Worm (Caenorhabditis elegans) whole organism, L3 larva: ENCODE results near the gene Y54G2A.12.

Experiments used
- aly-2 ChIP-seq: fragments of 150-350 bp; optimal IDR thresholded peaks from 2 replicates; lab custom pipeline; 2014; ENCODE audit warnings: missing biosample characterization, missing genetic modification characterization
- ama-1 ChIP-seq: fragments of 150-350 bp; optimal IDR thresholded peaks from 2 replicates; lab custom pipeline; 2018
- ceh-16 ChIP-seq: sonication (generic microtip); optimal IDR thresholded peaks from 2 replicates; lab custom pipeline; 2017; ENCODE audit warnings: missing biosample characterization, missing genetic modification characterization
- daf-12 ChIP-seq: fragments of 150-350 bp; optimal IDR thresholded peaks from 2 replicates; lab custom pipeline; 2014; ENCODE audit warnings: missing biosample characterization, missing genetic modification reagents, missing genetic modification characterization
- egl-27 ChIP-seq: sonication (generic microtip); optimal IDR thresholded peaks from 4 replicates; lab custom pipeline; 2017; ENCODE audit warnings: missing biosample characterization, missing genetic modification reagents, missing genetic modification characterization
- elt-1 ChIP-seq: fragments of 150-350 bp; optimal IDR thresholded peaks from 2 replicates; lab custom pipeline; 2014; ENCODE audit warnings: missing biosample characterization, missing genetic modification characterization
- fkh-10 ChIP-seq: sonication (generic microtip); optimal IDR thresholded peaks from 2 replicates; lab custom pipeline; 2017; ENCODE audit warnings: missing biosample characterization, missing genetic modification reagents, missing genetic modification characterization
- fkh-2 ChIP-seq: fragments of 150-350 bp; optimal IDR thresholded peaks from 2 replicates; lab custom pipeline; 2014; ENCODE audit warnings: missing biosample characterization, missing genetic modification reagents, missing genetic modification characterization
- fos-1 ChIP-seq: fragments of 150-350 bp; optimal IDR thresholded peaks from 2 replicates; lab custom pipeline; 2014; ENCODE audit warnings: missing biosample characterization, missing genetic modification characterization
- hmg-11 ChIP-seq: sonication (generic microtip); optimal IDR thresholded peaks from 2 replicates; lab custom pipeline; 2016; ENCODE audit warnings: missing genetic modification characterization, missing compliant biosample characterization
- lin-39 ChIP-seq: fragments of 150-350 bp; optimal IDR thresholded peaks from 2 replicates; lab custom pipeline; 2018; ENCODE audit warnings: missing biosample characterization, missing genetic modification reagents, missing genetic modification characterization
- lsy-12 ChIP-seq: sonication (generic microtip); optimal IDR thresholded peaks from 2 replicates; lab custom pipeline; 2016; ENCODE audit warnings: mild to moderate bottlenecking, missing genetic modification characterization, missing compliant biosample characterization
- mml-1 ChIP-seq: fragments of 150-350 bp; sonication (generic microtip); optimal IDR thresholded peaks from 3 replicates; lab custom pipeline; 2014; ENCODE audit warnings: missing biosample characterization, missing genetic modification characterization
- nhr-12 ChIP-seq: fragments of 150-350 bp; optimal IDR thresholded peaks from 2 replicates; lab custom pipeline; 2014; ENCODE audit warnings: missing biosample characterization, missing genetic modification characterization
- nhr-23 ChIP-seq: fragments of 150-350 bp; optimal IDR thresholded peaks from 2 replicates; lab custom pipeline; 2014; ENCODE audit warnings: missing biosample characterization, missing genetic modification reagents, missing genetic modification characterization
- nhr-237 ChIP-seq: fragments of 150-350 bp; optimal IDR thresholded peaks from 2 replicates; lab custom pipeline; 2014; ENCODE audit warnings: missing biosample characterization, missing genetic modification characterization
- nhr-25 ChIP-seq: sonication (generic microtip); optimal IDR thresholded peaks from 2 replicates; lab custom pipeline; 2017; ENCODE audit warnings: missing biosample characterization, missing genetic modification characterization
- nhr-28 ChIP-seq: fragments of 150-350 bp; optimal IDR thresholded peaks from 2 replicates; lab custom pipeline; 2014; ENCODE audit warnings: missing biosample characterization, missing genetic modification characterization
- nhr-43 ChIP-seq: sonication (generic microtip); optimal IDR thresholded peaks from 2 replicates; lab custom pipeline; 2016; ENCODE audit warnings: mild to moderate bottlenecking, missing genetic modification characterization, missing compliant biosample characterization; ENCODE audit not compliant: poor library complexity, severe bottlenecking
- pha-4 ChIP-seq: fragments of 150-350 bp; optimal IDR thresholded peaks from 2 replicates; lab custom pipeline; 2014; ENCODE audit warnings: missing biosample characterization, missing genetic modification reagents, missing genetic modification characterization
- sea-2 ChIP-seq: fragments of 150-350 bp; sonication (generic microtip); optimal IDR thresholded peaks from 4 replicates; lab custom pipeline; 2014; ENCODE audit warnings: missing biosample characterization, missing genetic modification reagents, missing genetic modification characterization
- snpc-4 ChIP-seq: fragments of 150-350 bp; optimal IDR thresholded peaks from 2 replicates; lab custom pipeline; 2014; ENCODE audit warnings: missing biosample characterization, missing genetic modification characterization
- tbx-2 ChIP-seq: sonication (generic microtip); optimal IDR thresholded peaks from 2 replicates; lab custom pipeline; 2016; ENCODE audit warnings: mild to moderate bottlenecking, missing genetic modification characterization, missing compliant biosample characterization
- unc-39 ChIP-seq: sonication (generic microtip); optimal IDR thresholded peaks from 4 replicates; lab custom pipeline; 2017; ENCODE audit warnings: missing biosample characterization, missing genetic modification characterization
- unc-62 ChIP-seq: fragments of 150-350 bp; sonication (generic microtip); optimal IDR thresholded peaks from 4 replicates; lab custom pipeline; 2014; ENCODE audit warnings: missing biosample characterization, missing genetic modification reagents, missing genetic modification characterization
- zag-1 ChIP-seq: fragments of 150-350 bp; optimal IDR thresholded peaks from 2 replicates; lab custom pipeline; 2014; ENCODE audit warnings: missing biosample characterization, missing genetic modification characterization
- ztf-4 ChIP-seq: fragments of 150-350 bp; optimal IDR thresholded peaks from 2 replicates; lab custom pipeline; 2014; ENCODE audit warnings: missing biosample characterization, missing genetic modification characterization

The Y54G2A.12 gene

ce11 chrIV:2782793-2783540 lies at the start of gene Y54G2A.12:
Gene Y54G2A.12 (minus strand): TSS chrIV:2782843.
- TF ChIP-seq aly-2 (no peak), nhr-12 (tag; lab: Kevin White, UChicago) (no peak)

DNA sequence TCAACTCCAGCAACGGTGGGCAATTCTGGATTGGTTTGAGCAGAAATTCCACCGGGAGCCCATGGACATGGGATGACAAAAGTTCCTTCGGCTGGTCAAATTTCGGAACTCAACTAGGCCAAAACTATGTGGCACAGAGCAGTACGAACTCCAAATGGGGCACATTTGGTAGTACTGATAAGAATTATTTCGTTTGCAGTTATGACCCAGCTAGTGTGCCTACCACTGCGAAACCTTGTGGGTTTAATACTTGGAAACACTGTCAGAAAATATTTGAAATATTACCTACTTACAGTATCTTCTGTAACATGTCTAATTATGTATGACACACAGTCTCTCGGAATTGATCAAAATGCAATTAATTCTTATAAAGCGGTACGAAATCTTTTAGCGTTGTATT lies 43.7 kb upstream of the Y54G2A.12 start:
- TF ChIP-seq unc-39 (tag; lab: Kevin White, UChicago) (no peak), tbx-2 (tag; lab: Kevin White, UChicago) (no peak), lin-39 (tag; lab: Kevin White, UChicago) (no peak), elt-1 (tag; lab: Kevin White, UChicago) (no peak), aly-2 (no peak), zag-1 (no peak), ceh-16 (tag; lab: Kevin White, UChicago) (no peak), nhr-237 (tag; lab: Kevin White, UChicago) (no peak), fkh-2 (tag; lab: Kevin White, UChicago) (no peak), hmg-11 (tag; lab: Kevin White, UChicago) (no peak), nhr-23 (tag; lab: Kevin White, UChicago) (no peak)
- TF ChIP-seq, all 47 proteins: peak for 0

ce11 chrIV:2825460-2826103 lies 42.9 kb upstream of the Y54G2A.12 start:
- no peak for TF ChIP-seq nhr-43
- peak; percentile 53 for TF ChIP-seq lsy-12 (tag; lab: Kevin White, UChicago)
- TF ChIP-seq snpc-4 (tag; lab: Kevin White, UChicago) = peak; percentile 24

DNA sequence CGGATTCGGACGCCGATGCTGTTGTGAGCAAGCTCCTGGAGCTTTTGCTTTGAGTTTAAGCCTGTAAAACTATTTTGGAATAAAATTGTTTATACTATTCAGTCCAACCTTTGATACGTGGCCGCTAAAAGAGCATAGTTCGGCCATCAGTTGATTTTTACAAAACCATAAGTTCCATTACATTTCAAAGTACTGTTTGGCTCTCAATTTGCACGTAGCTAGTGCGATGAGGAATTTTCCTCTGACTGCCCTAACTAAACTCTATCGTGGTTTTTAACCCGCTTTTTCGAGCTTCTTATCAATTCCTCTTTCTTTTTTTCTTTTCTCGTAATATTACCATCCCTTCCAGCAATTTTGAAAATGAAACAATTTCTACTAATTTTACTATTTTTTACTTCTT lies 40.8 kb upstream of the Y54G2A.12 start, which contains the start of gene clec-80:
Gene clec-80, plus strand, starts transcription at position 301 of the 400 bp plus-strand sequence.
- no peak for TF ChIP-seq nhr-25 (tag; lab: Kevin White, UChicago)

DNA sequence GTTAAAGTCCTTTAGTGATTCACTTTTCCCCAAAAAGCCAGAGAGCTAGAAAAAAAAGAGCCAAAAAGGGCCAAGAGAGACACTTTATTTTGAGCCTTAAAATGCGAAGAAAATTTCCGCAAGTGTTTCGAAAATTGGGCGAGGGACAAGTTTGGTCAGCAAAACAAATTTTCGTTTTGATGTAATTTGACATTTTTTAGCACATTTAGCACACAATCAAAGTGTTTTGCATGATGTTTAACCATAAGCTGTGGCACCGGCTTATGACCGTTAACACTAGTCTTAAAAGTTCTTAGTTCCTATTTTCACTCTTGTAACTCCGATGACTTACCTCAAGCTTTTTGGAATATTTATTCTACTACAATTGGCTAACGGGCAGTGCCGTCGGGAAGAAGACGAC lies 37.8 kb upstream of the Y54G2A.12 start, which contains the start of gene Y54G2A.37:
Gene Y54G2A.37, plus strand, starts transcription at position 301 of the 400 bp plus-strand sequence.
- TF ChIP-seq mml-1 (tag; lab: Kevin White, UChicago) (no peak), fkh-10 (no peak), daf-12 (tag; lab: Kevin White, UChicago) (no peak), zag-1 (no peak), ztf-4 (tag; lab: Kevin White, UChicago) (no peak), unc-62 (GFP tag; lab: Kevin White, UChicago) (no peak), egl-27 (tag; lab: Kevin White, UChicago) (no peak), sea-2 (GFP tag; lab: Kevin White, UChicago) (no peak)
- TF ChIP-seq, all 47 proteins: peak for 0

- no peak for TF ChIP-seq tbx-2 (tag; lab: Kevin White, UChicago)
These were observed 37.0 kb upstream of the Y54G2A.12 start, which contains the start of gene Y54G2A.13 for ce11 chrIV:2819633-2820032. Gene Y54G2A.13 (minus strand): TSS chrIV:2819733.

- no peak for TF ChIP-seq nhr-25 (tag; lab: Kevin White, UChicago)
- no peak for TF ChIP-seq pha-4 (tag; lab: Kevin White, UChicago)
- TF ChIP-seq egl-27 (tag; lab: Kevin White, UChicago) = no peak
- TF ChIP-seq mml-1 (tag; lab: Kevin White, UChicago) = no peak
- TF ChIP-seq tbx-2 (tag; lab: Kevin White, UChicago) = no peak
- TF ChIP-seq aly-2 = no peak
- no peak for TF ChIP-seq fos-1
- no peak for TF ChIP-seq nhr-43
- TF ChIP-seq sea-2 (GFP tag; lab: Kevin White, UChicago) = no peak
- TF ChIP-seq ama-1 (lab: Kevin White, UChicago) = no peak
- no peak for TF ChIP-seq nhr-28 (tag; lab: Kevin White, UChicago)
These were observed 34.4 kb upstream of the Y54G2A.12 start for ce11 chrIV:2817038-2817437.
